Fruit fly (Drosophila melanogaster) whole organism, embryonic: ENCODE results near the gene Neurochondrin.

ENCODE experiments used
- Blimp-1 ChIP-seq: fragments of 200-800 bp; sonication (Bioruptor generic); optimal IDR thresholded peaks from 3 replicates; lab custom pipeline; 2018; ENCODE audit warnings: missing biosample characterization, missing genetic modification characterization, mild to moderate bottlenecking, moderate library complexity, missing genetic modification reagents
- CG10209 ChIP-seq: fragments of 200-800 bp; sonication (Bioruptor generic); optimal IDR thresholded peaks from 3 replicates; lab custom pipeline; 2017; ENCODE audit warnings: missing biosample characterization, mild to moderate bottlenecking, missing genetic modification characterization, missing genetic modification reagents
- CG10321 ChIP-seq: fragments of 200-800 bp; sonication (Bioruptor generic); IDR thresholded peaks from 2 replicates; pipeline ENCODE4 v1.3.6; 2022; ENCODE audit warnings: missing biosample characterization, missing genetic modification characterization
- CG10366 ChIP-seq: fragments of 200-800 bp; sonication (Bioruptor generic); IDR thresholded peaks from 2 replicates; pipeline ENCODE4 v1.3.6; 2022; ENCODE audit warnings: missing biosample characterization, missing genetic modification characterization
- CG10431 ChIP-seq: fragments of 200-800 bp; sonication (Bioruptor generic); optimal IDR thresholded peaks from 3 replicates; lab custom pipeline; 2018; ENCODE audit warnings: missing biosample characterization, mild to moderate bottlenecking, missing genetic modification characterization
- CG10959 ChIP-seq: fragments of 200-800 bp; sonication (Bioruptor generic); IDR thresholded peaks from 2 replicates; pipeline ENCODE4 v1.3.6; 2022; ENCODE audit warnings: missing biosample characterization, missing genetic modification characterization
- CG11093 ChIP-seq: fragments of 200-800 bp; sonication (Bioruptor generic); IDR thresholded peaks from 3 replicates; pipeline ENCODE4 v1.3.6; 2022; ENCODE audit warnings: missing biosample characterization, missing genetic modification characterization
- CG11560 ChIP-seq: fragments of 200-800 bp; sonication (Bioruptor generic); IDR thresholded peaks from 3 replicates; pipeline ENCODE4 v1.3.6; 2022; ENCODE audit warnings: missing biosample characterization, missing genetic modification characterization
- CG12219 ChIP-seq: fragments of 200-800 bp; sonication (Bioruptor generic); optimal IDR thresholded peaks from 3 replicates; lab custom pipeline; 2018; ENCODE audit warnings: missing biosample characterization, mild to moderate bottlenecking, missing genetic modification characterization
- CG13624 ChIP-seq: fragments of 200-800 bp; sonication (Bioruptor generic); optimal IDR thresholded peaks from 2 replicates; lab custom pipeline; 2016; ENCODE audit warnings: missing biosample characterization, missing genetic modification characterization
- CG1529 ChIP-seq: fragments of 200-800 bp; sonication (Bioruptor generic); optimal IDR thresholded peaks from 3 replicates; lab custom pipeline; 2018; ENCODE audit warnings: missing biosample characterization, missing genetic modification characterization
- CG15601 ChIP-seq: fragments of 200-800 bp; sonication (Bioruptor generic); optimal IDR thresholded peaks from 3 replicates; lab custom pipeline; 2019; ENCODE audit warnings: missing biosample characterization, mild to moderate bottlenecking, missing genetic modification characterization, moderate library complexity
- CG30020 ChIP-seq: fragments of 200-800 bp; optimal IDR thresholded peaks from 2 replicates; lab custom pipeline; 2019; ENCODE audit warnings: missing biosample characterization, mild to moderate bottlenecking, missing genetic modification characterization, moderate library complexity
- CG3065 ChIP-seq: fragments of 200-800 bp; sonication (Bioruptor generic); optimal IDR thresholded peaks from 2 replicates; lab custom pipeline; 2016; ENCODE audit warnings: missing biosample characterization, missing genetic modification characterization
- CG6175 ChIP-seq: fragments of 200-800 bp; sonication (Bioruptor generic); IDR thresholded peaks from 3 replicates; pipeline ENCODE4 v1.3.6; 2022; ENCODE audit warnings: missing biosample characterization, missing genetic modification characterization
- CG7987 ChIP-seq: fragments of 200-800 bp; sonication (Bioruptor generic); optimal IDR thresholded peaks from 2 replicates; lab custom pipeline; 2018; ENCODE audit warnings: missing biosample characterization, mild to moderate bottlenecking, missing genetic modification characterization, moderate library complexity
- HLH3B ChIP-seq: fragments of 200-800 bp; sonication (Bioruptor generic); IDR thresholded peaks from 2 replicates; pipeline ENCODE4 v1.3.6; 2022; ENCODE audit warnings: missing biosample characterization, missing genetic modification characterization
- HmgZ ChIP-seq: fragments of 200-800 bp; sonication (Bioruptor generic); optimal IDR thresholded peaks from 2 replicates; lab custom pipeline; 2018; ENCODE audit warnings: missing biosample characterization, mild to moderate bottlenecking, missing genetic modification characterization
- Mad ChIP-seq: fragments of 200-800 bp; sonication (Bioruptor generic); optimal IDR thresholded peaks from 2 replicates; lab custom pipeline; 2016; ENCODE audit warnings: missing biosample characterization, missing genetic modification characterization
- Mrtf ChIP-seq: fragments of 200-800 bp; sonication (Bioruptor generic); IDR thresholded peaks from 3 replicates; pipeline ENCODE4 v1.3.6; 2022; ENCODE audit warnings: missing biosample characterization, missing genetic modification characterization
- Nf-YA ChIP-seq: fragments of 200-800 bp; sonication (Bioruptor generic); IDR thresholded peaks from 2 replicates; pipeline ENCODE4 v1.3.6; 2022; ENCODE audit warnings: missing biosample characterization, missing genetic modification characterization
- Ptx1 ChIP-seq: fragments of 200-800 bp; sonication (Bioruptor generic); IDR thresholded peaks from 2 replicates; pipeline ENCODE4 v1.3.6; 2022; ENCODE audit warnings: missing biosample characterization, missing genetic modification characterization
- Usf ChIP-seq: fragments of 200-800 bp; sonication (Bioruptor generic); optimal IDR thresholded peaks from 2 replicates; lab custom pipeline; 2017; ENCODE audit warnings: missing genotype, missing biosample characterization, missing genetic modification characterization
- Vsx1 ChIP-seq: fragments of 200-800 bp; sonication (Bioruptor generic); optimal IDR thresholded peaks from 2 replicates; lab custom pipeline; 2017; ENCODE audit warnings: missing biosample characterization, mild to moderate bottlenecking, missing genetic modification characterization, missing genetic modification reagents
- ac ChIP-seq: fragments of 200-800 bp; sonication (Bioruptor generic); optimal IDR thresholded peaks from 3 replicates; lab custom pipeline; 2017; ENCODE audit warnings: missing biosample characterization, mild to moderate bottlenecking, missing genetic modification characterization
- ase ChIP-seq: fragments of 200-800 bp; sonication (Bioruptor generic); IDR thresholded peaks from 3 replicates; pipeline ENCODE4 v1.3.6; 2022; ENCODE audit warnings: missing biosample characterization, missing genetic modification characterization
- bowl ChIP-seq: fragments of 200-800 bp; sonication (Bioruptor generic); IDR thresholded peaks from 2 replicates; pipeline ENCODE4 v1.3.6; 2022; ENCODE audit warnings: missing biosample characterization, missing genetic modification characterization
- br ChIP-seq: fragments of >200 bp; optimal IDR thresholded peaks from 2 replicates; lab custom pipeline; 2017
- cad ChIP-seq: fragments of >200 bp; optimal IDR thresholded peaks from 2 replicates; lab custom pipeline; 2017; ENCODE audit warnings: missing biosample characterization, missing genetic modification characterization
- cato ChIP-seq: fragments of 200-800 bp; sonication (Bioruptor generic); optimal IDR thresholded peaks from 2 replicates; lab custom pipeline; 2016; ENCODE audit warnings: missing biosample characterization, missing genetic modification characterization, borderline replicate concordance
- cg ChIP-seq: fragments of 200-800 bp; sonication (Bioruptor generic); optimal IDR thresholded peaks from 3 replicates; lab custom pipeline; 2019; ENCODE audit warnings: missing biosample characterization, mild to moderate bottlenecking, missing genetic modification characterization, moderate library complexity
- corto ChIP-seq: fragments of 200-800 bp; sonication (Bioruptor generic); optimal IDR thresholded peaks from 2 replicates; lab custom pipeline; 2016; ENCODE audit warnings: missing biosample characterization, mild to moderate bottlenecking, missing genetic modification characterization, moderate library complexity
- crp ChIP-seq, 2 experiments: fragments of 200-800 bp; sonication (Bioruptor generic); optimal IDR thresholded peaks; 2 replicates in 1 of 2; 3 replicates in 1 of 2; lab custom pipeline; 2017; ENCODE audit warnings: missing biosample characterization in 2 of 2, missing genetic modification characterization in 2 of 2, mild to moderate bottlenecking in 1 of 2, moderate library complexity in 1 of 2
- da ChIP-seq: fragments of 200-800 bp; sonication (Bioruptor generic); optimal IDR thresholded peaks from 2 replicates; lab custom pipeline; 2016; ENCODE audit warnings: missing biosample characterization, missing genetic modification characterization
- exex ChIP-seq: fragments of 200-800 bp; sonication (Bioruptor generic); optimal IDR thresholded peaks from 4 replicates; lab custom pipeline; 2018; ENCODE audit warnings: missing biosample characterization, mild to moderate bottlenecking, missing genetic modification characterization, moderate library complexity
- eyg ChIP-seq: fragments of 200-800 bp; sonication (Bioruptor generic); optimal IDR thresholded peaks from 3 replicates; lab custom pipeline; 2016; ENCODE audit warnings: missing biosample characterization, missing genetic modification characterization
- fru ChIP-seq: fragments of >200 bp; optimal IDR thresholded peaks from 2 replicates; lab custom pipeline; 2017
- ftz-f1 ChIP-seq: fragments of 200-800 bp; sonication (Bioruptor generic); optimal IDR thresholded peaks from 2 replicates; lab custom pipeline; 2016; ENCODE audit warnings: missing biosample characterization, missing genetic modification characterization
- gsb ChIP-seq: fragments of 200-800 bp; sonication (Bioruptor generic); IDR thresholded peaks from 2 replicates; pipeline ENCODE4 v1.3.6; 2022; ENCODE audit warnings: missing biosample characterization, missing genetic modification characterization
- hb ChIP-seq: fragments of 200-800 bp; sonication (Bioruptor generic); IDR thresholded peaks from 3 replicates; pipeline ENCODE4 v1.3.6; 2022; ENCODE audit warnings: missing biosample characterization, missing genetic modification characterization; ENCODE audit not compliant: partially characterized antibody
- kay ChIP-seq: fragments of 200-800 bp; sonication (Bioruptor generic); optimal IDR thresholded peaks from 2 replicates; lab custom pipeline; 2016; ENCODE audit warnings: missing biosample characterization, missing genetic modification characterization
- odd ChIP-seq: fragments of 200-800 bp; sonication (Bioruptor generic); optimal IDR thresholded peaks from 2 replicates; lab custom pipeline; 2017; ENCODE audit warnings: missing biosample characterization, mild to moderate bottlenecking, missing genetic modification characterization
- otp ChIP-seq: fragments of 200-800 bp; sonication (Bioruptor generic); IDR thresholded peaks from 3 replicates; pipeline ENCODE4, ENCODE4 v1.3.6; 2022; ENCODE audit warnings: missing biosample characterization, missing genetic modification characterization
- prd ChIP-seq, 3 experiments: fragments of >200 bp in 2 of 3; fragments of 200-800 bp in 1 of 3; sonication (Bioruptor generic) in 1 of 3; optimal IDR thresholded peaks in 2 of 3; IDR thresholded peaks in 1 of 3; 2 replicates in 2 of 3; 3 replicates in 1 of 3; pipeline versions ENCODE4 v1.3.6 to Lab custom; 2017 to 2022; ENCODE audit warnings: missing biosample characterization in 1 of 3, missing genetic modification characterization in 1 of 3
- pum ChIP-seq: fragments of 200-800 bp; sonication (Bioruptor generic); optimal IDR thresholded peaks from 2 replicates; lab custom pipeline; 2016; ENCODE audit warnings: missing biosample characterization, missing genetic modification characterization
- repo ChIP-seq: fragments of 200-800 bp; sonication (Bioruptor generic); optimal IDR thresholded peaks from 2 replicates; lab custom pipeline; 2016; ENCODE audit warnings: missing biosample characterization, missing genetic modification characterization
- sim ChIP-seq: fragments of 200-800 bp; sonication (Bioruptor generic); IDR thresholded peaks from 2 replicates; pipeline ENCODE4 v1.3.6; 2022; ENCODE audit warnings: missing biosample characterization, missing genetic modification characterization
- ssp ChIP-seq: fragments of 200-800 bp; sonication (Bioruptor generic); IDR thresholded peaks from 2 replicates; pipeline ENCODE4 v1.3.6; 2022; ENCODE audit warnings: missing biosample characterization, missing genetic modification characterization
- stc ChIP-seq: fragments of 200-800 bp; sonication (Bioruptor generic); IDR thresholded peaks from 2 replicates; pipeline ENCODE4 v1.3.6; 2022; ENCODE audit warnings: missing biosample characterization, missing genetic modification characterization
- zen ChIP-seq: fragments of 200-800 bp; sonication (Bioruptor generic); optimal IDR thresholded peaks from 3 replicates; lab custom pipeline; 2018; ENCODE audit warnings: missing biosample characterization, mild to moderate bottlenecking, missing genetic modification characterization, moderate library complexity

The Neurochondrin gene

DNA sequence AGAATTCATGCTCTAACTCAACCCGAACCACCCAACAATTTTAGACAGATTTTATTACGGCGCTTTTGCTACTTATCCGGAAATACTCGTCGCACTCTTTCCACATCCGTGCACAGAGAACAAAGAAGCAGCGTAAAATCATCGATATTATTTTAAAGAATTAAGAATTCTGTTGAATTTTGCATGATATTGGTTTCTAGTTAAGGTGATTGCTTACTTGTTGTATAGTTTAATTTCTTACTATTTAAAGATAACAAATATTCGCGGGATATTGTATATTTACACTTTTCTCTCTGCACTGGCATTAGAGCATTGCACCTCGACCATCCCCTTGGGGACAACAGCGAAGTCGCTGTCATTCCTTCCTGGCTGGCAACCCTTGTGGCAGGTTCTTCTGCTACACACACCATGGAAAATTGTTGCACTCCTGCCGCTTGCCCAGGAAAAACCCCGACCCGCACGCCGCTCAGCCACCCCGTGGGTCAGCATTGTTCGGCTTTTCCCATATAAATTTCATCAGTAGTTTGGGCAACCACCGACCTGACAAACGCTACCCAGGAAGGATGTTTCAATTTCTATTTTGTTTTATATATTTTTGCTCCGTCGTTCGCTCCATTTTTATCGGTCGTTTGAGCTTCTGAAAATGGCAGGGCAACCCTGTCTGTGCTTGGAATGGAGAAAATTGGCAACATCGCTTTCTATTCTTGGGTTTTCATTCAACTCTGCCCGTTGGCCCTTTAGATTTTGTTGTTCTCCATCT, 40.4 kb upstream of the Neurochondrin start (continued):
- TF ChIP-seq Mad (peak; percentile 41), prd (optimal IDR thresholded peaks at IDR 0.05; lab: Kevin White, UChicago) (no peak), prd (GFP tag; IDR thresholded peaks at IDR 0.05; lab: Robert Waterston, UW) (peak; percentile 82), crp (GFP tag; optimal IDR thresholded peaks at IDR 0.05; lab: Kevin White, UChicago) (no peak), CG10431 (GFP tag; lab: Kevin White, UChicago) (no peak), CG6175 (GFP tag; lab: Robert Waterston, UW) (no peak), da (GFP tag; lab: Kevin White, UChicago) (no peak), cad (GFP tag; lab: Kevin White, UChicago) (no peak), CG7987 (GFP tag; lab: Kevin White, UChicago) (peak; percentile 17), pum (GFP tag; lab: Kevin White, UChicago) (peak; percentile 18), Usf (GFP tag; lab: Kevin White, UChicago) (no peak), CG15601 (tag; lab: Kevin White, UChicago) (peak; percentile 54), CG10209 (GFP tag; lab: Kevin White, UChicago) (peak; percentile 64), CG12219 (no peak), hb (GFP tag; lab: Robert Waterston, UW) (no peak), CG11093 (GFP tag; lab: Robert Waterston, UW) (0 out of 3 replicates have a peak, but pooled peaks have one; percentile 48), CG10321 (GFP tag; lab: Robert Waterston, UW) (no peak), exex (no peak), zen (tag; lab: Kevin White, UChicago) (no peak), CG30020 (tag; lab: Kevin White, UChicago) (no peak), repo (GFP tag; lab: Kevin White, UChicago) (no peak), otp (GFP tag; lab: Robert Waterston, UW) (peak; percentile 21; the same call in 1 of the 3 replicates), eyg (GFP tag; lab: Kevin White, UChicago) (peak; percentile 12), ase (GFP tag; lab: Robert Waterston, UW) (peak; percentile 62; the same call in 2 of the 3 replicates), fru (lab: Kevin White, UChicago) (no peak), odd (peak; percentile 29), ftz-f1 (GFP tag; lab: Kevin White, UChicago) (no peak), ssp (GFP tag; lab: Robert Waterston, UW) (peak; percentile 43; the same call in 1 of the 2 replicates), cg (GFP tag; lab: Kevin White, UChicago) (no peak), CG11560 (tag; lab: Robert Waterston, UW) (no peak), cato (GFP tag; lab: Kevin White, UChicago) (no peak), CG3065 (GFP tag; lab: Kevin White, UChicago) (no peak), CG10366 (GFP tag; lab: Robert Waterston, UW) (peak; percentile 58; the same call in 1 of the 2 replicates), bowl (GFP tag; lab: Robert Waterston, UW) (no peak), CG1529 (GFP tag; lab: Kevin White, UChicago) (peak; percentile 58), Mrtf (GFP tag; lab: Robert Waterston, UW) (no peak), Ptx1 (peak; percentile 85), Blimp-1 (GFP tag; lab: Kevin White, UChicago) (peak; percentile 75), HmgZ (tag; lab: Kevin White, UChicago) (peak; percentile 21), sim (GFP tag; lab: Robert Waterston, UW) (peak; percentile 53; the same call in 1 of the 2 replicates), br (lab: Kevin White, UChicago) (no peak), CG10959 (GFP tag; lab: Robert Waterston, UW) (0 out of 2 replicates have a peak, but pooled peaks have one; percentile 28), ac (GFP tag; lab: Kevin White, UChicago) (no peak), corto (GFP tag; lab: Kevin White, UChicago) (no peak), HLH3B (GFP tag; lab: Robert Waterston, UW) (peak; percentile 60), CG13624 (peak; percentile 10), Vsx1 (GFP tag; lab: Kevin White, UChicago) (no peak), kay (GFP tag; lab: Kevin White, UChicago) (peak; percentile 28), Nf-YA (GFP tag; lab: Robert Waterston, UW) (peak; percentile 65), gsb (GFP tag; lab: Robert Waterston, UW) (no peak), stc (GFP tag; lab: Robert Waterston, UW) (peak; percentile 69)
